Worm (Caenorhabditis elegans) whole organism, L2 larva: Measurements from ENCODE around the gene btf-1.

Source experiments
- lsy-2 ChIP-seq, 2 experiments: fragments of 150-350 bp in 1 of 2; sonication (generic microtip) in 1 of 2; optimal IDR thresholded peaks; 2 replicates each; lab custom pipeline; 2014 to 2017; ENCODE audit warnings: missing biosample characterization in 2 of 2, missing genetic modification characterization in 2 of 2
- nhr-25 ChIP-seq: fragments of 150-350 bp; sonication (generic microtip); optimal IDR thresholded peaks from 3 replicates; lab custom pipeline; 2014; ENCODE audit warnings: missing biosample characterization, missing genetic modification characterization
- snpc-4 ChIP-seq: fragments of 150-350 bp; optimal IDR thresholded peaks from 2 replicates; lab custom pipeline; 2014; ENCODE audit warnings: missing biosample characterization, missing genetic modification characterization

DNA sequence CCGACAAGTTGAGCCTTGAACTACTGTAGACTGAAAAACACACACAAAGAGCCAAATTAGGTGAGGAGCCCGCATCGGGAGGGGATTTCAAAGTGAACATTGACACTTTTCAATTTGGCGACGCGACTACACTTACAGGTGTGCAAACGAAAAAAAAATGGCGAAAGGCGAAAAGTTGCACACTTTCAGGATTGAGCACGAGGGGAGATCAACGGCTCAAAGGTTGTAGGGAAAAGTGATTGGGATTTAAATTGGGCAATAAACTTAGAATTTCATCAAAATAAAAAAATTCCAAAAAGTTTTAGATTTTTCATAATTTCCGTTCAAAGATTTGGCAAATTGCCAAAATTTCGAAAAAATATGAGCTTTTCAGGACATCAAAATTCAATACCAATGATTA is 43.1 kb downstream of the btf-1 start, which contains the start of gene F15D4.4:
- no peak for TF ChIP-seq lsy-2 (tag; optimal IDR thresholded peaks at IDR 0.05; lab: Kevin White, UChicago)
- TF ChIP-seq snpc-4, result no peak
- TF ChIP-seq nhr-25 (tag; lab: Kevin White, UChicago), result no peak
